Fruit fly (Drosophila melanogaster): ENCODE data around the gene fzo.

Gene fzo

DNA sequence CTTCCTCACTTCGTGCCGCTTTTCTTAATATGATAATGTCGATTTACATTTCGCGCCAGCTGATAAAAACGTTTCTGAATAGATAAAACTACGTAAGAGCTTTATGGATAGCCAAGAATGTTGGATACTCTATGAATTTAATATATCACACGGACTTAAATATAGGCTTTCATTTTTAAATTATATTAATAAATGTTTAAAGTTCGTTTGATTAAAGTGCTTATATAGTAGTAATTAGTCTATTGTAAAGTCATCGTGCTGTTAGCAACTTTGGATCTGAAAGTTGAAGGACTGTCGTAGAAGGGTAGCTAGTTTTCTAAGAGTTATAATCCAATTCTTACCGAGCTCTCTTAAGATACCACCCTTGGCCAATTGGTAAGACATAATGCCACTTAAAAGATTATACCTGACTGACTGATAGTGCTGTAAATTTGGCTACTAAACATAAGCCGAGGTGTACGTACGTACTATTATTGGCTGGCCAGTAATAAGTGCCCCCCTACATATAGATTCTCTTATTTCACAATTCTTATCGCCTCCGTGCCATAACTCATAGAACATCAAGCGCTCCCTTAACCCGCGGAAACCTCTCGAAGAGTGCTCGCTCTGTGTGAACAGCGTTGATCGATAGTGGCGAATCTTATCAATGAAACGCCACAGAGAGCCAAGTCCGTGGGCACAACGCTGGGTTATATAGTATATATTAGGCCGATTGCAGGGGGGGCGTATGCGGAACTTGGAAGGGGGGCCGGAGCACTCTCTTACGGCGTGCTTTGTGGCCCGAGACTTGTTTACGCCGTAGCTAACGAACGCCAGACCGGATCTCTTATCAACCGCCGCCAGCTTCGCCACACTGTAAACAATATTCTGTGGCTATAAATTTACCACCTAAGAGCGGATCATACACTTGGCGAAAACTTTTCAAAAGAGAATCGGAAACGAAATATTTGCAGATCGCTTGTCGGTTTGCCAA lies 6.7 kb upstream of the fzo start:
- no peak for TF ChIP-seq Clk (GFP tag; optimal IDR thresholded peaks at IDR 0.05)
- peak; percentile 99 for TF ChIP-seq cic (GFP tag; optimal IDR thresholded peaks at IDR 0.05)
- peak; percentile 12 for TF ChIP-seq CG7101 (tag; optimal IDR thresholded peaks at IDR 0.05)
- TF ChIP-seq Crg-1 (GFP tag; optimal IDR thresholded peaks at IDR 0.05): no peak
- TF ChIP-seq Hr96 (GFP tag; optimal IDR thresholded peaks at IDR 0.05): no peak
- TF ChIP-seq ovo (GFP tag; optimal IDR thresholded peaks at IDR 0.05): peak; percentile 5
- no peak for TF ChIP-seq kay (GFP tag; ENCODE audit: borderline replicate concordance)
- TF ChIP-seq CG14711 (tag; optimal IDR thresholded peaks at IDR 0.05): peak; percentile 25
- TF ChIP-seq CG12768 (GFP tag; optimal IDR thresholded peaks at IDR 0.05): peak; percentile 62
- peak; percentile 27 for TF ChIP-seq CG5204 (GFP tag; optimal IDR thresholded peaks at IDR 0.05)
- peak; percentile 33 for TF ChIP-seq toe (GFP tag; optimal IDR thresholded peaks at IDR 0.05)
- TF ChIP-seq CG7045 (GFP tag; optimal IDR thresholded peaks at IDR 0.05): peak; percentile 21
- peak; percentile 17 for TF ChIP-seq CG33017 (tag; optimal IDR thresholded peaks at IDR 0.05)
- TF ChIP-seq cnc (optimal IDR thresholded peaks at IDR 0.05): peak in 1 of 2 experiments; percentile 42
- TF ChIP-seq Mnt (GFP tag; optimal IDR thresholded peaks at IDR 0.05): peak; percentile 63

DNA sequence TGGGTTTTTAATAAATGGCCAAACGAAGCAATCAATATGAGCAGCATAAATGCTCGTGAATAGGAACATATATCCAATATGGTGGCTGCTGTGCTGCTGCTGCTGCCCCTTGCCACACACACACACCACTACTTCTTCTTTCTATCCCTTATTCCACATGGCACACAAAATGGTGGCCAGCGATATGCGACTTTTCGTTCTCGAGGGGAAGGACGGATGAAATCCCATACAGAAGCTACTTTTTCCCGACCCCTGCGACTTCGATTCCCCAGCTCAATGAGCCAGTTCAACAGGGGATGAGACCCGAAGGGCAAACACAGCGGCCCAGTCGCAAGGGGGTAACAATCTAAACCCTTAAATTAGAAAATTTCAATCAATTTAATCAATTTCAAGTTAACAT lies 3.4 kb upstream of the fzo start:
- no peak for TF ChIP-seq CG7045 (GFP tag; optimal IDR thresholded peaks at IDR 0.05)
- no peak for TF ChIP-seq CG1620 (GFP tag; optimal IDR thresholded peaks at IDR 0.05)
- no peak for TF ChIP-seq CG12768 (GFP tag; optimal IDR thresholded peaks at IDR 0.05)
- TF ChIP-seq Crg-1 (GFP tag; optimal IDR thresholded peaks at IDR 0.05): no peak
- no peak for TF ChIP-seq bab1 (GFP tag; optimal IDR thresholded peaks at IDR 0.05)
- no peak for TF ChIP-seq pad (GFP tag; optimal IDR thresholded peaks at IDR 0.05)
- TF ChIP-seq tj (GFP tag; optimal IDR thresholded peaks at IDR 0.05): no peak
- no peak for TF ChIP-seq cnc (optimal IDR thresholded peaks at IDR 0.05)
- TF ChIP-seq CG7101 (tag; optimal IDR thresholded peaks at IDR 0.05): no peak
- TF ChIP-seq Hr96 (GFP tag; optimal IDR thresholded peaks at IDR 0.05): no peak
- TF ChIP-seq Mnt (GFP tag; optimal IDR thresholded peaks at IDR 0.05): no peak

DNA sequence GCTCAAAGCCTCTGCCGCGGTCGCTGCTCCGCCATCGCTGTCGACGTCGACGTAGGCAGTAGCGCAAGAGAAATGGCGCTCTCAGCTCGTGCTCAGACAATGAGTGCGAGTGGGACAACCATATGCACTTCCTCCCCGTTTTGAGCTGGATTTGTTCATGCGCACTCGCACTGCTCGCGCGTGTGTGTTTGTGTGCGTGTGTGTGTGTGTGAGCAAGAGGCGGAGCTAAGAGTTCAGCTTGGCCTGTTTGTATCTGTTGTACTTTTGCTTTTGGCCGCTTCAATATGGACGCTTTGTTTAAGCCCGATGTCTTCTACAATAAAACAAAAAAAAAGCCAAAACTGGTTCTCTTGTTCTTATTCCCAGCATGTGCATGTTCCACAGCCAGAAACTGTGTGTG lies 2.7 kb downstream of the fzo start:
- TF ChIP-seq bab1 (GFP tag; optimal IDR thresholded peaks at IDR 0.05): peak; percentile 28
- no peak for TF ChIP-seq kay (GFP tag; ENCODE audit: borderline replicate concordance)
- TF ChIP-seq Crg-1 (GFP tag; optimal IDR thresholded peaks at IDR 0.05): no peak
- no peak for TF ChIP-seq cnc (optimal IDR thresholded peaks at IDR 0.05)
- no peak for TF ChIP-seq CG14711 (tag; optimal IDR thresholded peaks at IDR 0.05)
- TF ChIP-seq toe (GFP tag; optimal IDR thresholded peaks at IDR 0.05): no peak
- TF ChIP-seq CG11617 (GFP tag; optimal IDR thresholded peaks at IDR 0.05): no peak
- TF ChIP-seq pad (GFP tag; optimal IDR thresholded peaks at IDR 0.05): peak; percentile 23
- TF ChIP-seq cic (GFP tag; optimal IDR thresholded peaks at IDR 0.05): no peak
- no peak for TF ChIP-seq CG1620 (GFP tag; optimal IDR thresholded peaks at IDR 0.05)
- no peak for TF ChIP-seq Mnt (GFP tag; optimal IDR thresholded peaks at IDR 0.05)
- TF ChIP-seq CG12768 (GFP tag; optimal IDR thresholded peaks at IDR 0.05): no peak
- no peak for TF ChIP-seq Clk (GFP tag; optimal IDR thresholded peaks at IDR 0.05)
- TF ChIP-seq CG5204 (GFP tag; optimal IDR thresholded peaks at IDR 0.05): no peak
- TF ChIP-seq ovo (GFP tag; optimal IDR thresholded peaks at IDR 0.05): no peak

DNA sequence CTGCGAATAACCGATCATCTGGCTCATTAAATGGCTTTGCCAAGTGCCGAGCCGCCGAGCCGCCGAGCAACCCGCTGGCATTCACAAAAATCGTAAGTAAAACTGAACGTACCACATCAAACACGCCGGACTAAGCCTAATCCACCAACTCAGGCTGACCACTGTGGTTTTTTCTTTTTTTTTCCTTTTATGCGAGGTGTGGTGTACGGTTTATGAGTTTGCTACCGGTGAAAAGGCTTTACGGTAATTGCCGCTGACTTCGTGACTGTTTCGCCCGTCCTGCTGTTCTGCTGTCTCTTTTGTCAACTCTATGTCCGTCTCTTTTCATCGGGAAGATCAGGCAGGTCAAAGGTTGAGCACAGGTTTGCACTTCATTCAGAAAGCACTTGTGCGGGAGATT lies 8.1 kb downstream of the fzo start:
- TF ChIP-seq CG1620 (GFP tag; optimal IDR thresholded peaks at IDR 0.05) (no peak), cnc (optimal IDR thresholded peaks at IDR 0.05) (no peak), tj (GFP tag; optimal IDR thresholded peaks at IDR 0.05) (no peak), Hr96 (GFP tag; optimal IDR thresholded peaks at IDR 0.05) (no peak), toe (GFP tag; optimal IDR thresholded peaks at IDR 0.05) (no peak), CG7045 (GFP tag; optimal IDR thresholded peaks at IDR 0.05) (no peak), CG33017 (tag; optimal IDR thresholded peaks at IDR 0.05) (no peak), CG14711 (tag; optimal IDR thresholded peaks at IDR 0.05) (no peak), Clk (GFP tag; optimal IDR thresholded peaks at IDR 0.05) (no peak), ovo (GFP tag; optimal IDR thresholded peaks at IDR 0.05) (no peak), cic (GFP tag; optimal IDR thresholded peaks at IDR 0.05) (no peak), CG12768 (GFP tag; optimal IDR thresholded peaks at IDR 0.05) (no peak), pad (GFP tag; optimal IDR thresholded peaks at IDR 0.05) (no peak), bab1 (GFP tag; optimal IDR thresholded peaks at IDR 0.05) (no peak), kay (GFP tag; ENCODE audit: borderline replicate concordance) (no peak), Mnt (GFP tag; optimal IDR thresholded peaks at IDR 0.05) (no peak), CG5204 (GFP tag; optimal IDR thresholded peaks at IDR 0.05) (no peak)

DNA sequence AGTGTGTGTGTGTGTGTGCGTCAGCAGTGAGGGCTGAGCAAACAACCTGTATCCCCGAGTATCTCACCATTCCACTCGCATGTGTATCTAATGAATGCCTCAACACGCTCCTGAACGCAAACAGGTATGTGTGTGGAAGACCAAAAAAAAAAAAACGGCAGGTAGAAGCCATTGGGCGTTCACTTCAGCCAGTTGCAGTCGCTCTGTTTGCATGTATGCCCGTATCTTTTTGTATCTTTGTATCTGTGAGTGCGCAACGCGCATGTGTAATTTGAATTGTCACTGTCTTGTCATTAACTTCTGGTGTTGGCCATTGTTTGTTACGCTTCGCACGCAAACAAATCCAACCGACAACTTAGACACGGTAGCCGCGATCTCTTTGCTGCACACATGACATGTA lies 10.4 kb downstream of the fzo start:
- TF ChIP-seq tj (GFP tag; optimal IDR thresholded peaks at IDR 0.05): no peak
- no peak for TF ChIP-seq pad (GFP tag; optimal IDR thresholded peaks at IDR 0.05)
- no peak for TF ChIP-seq CG12768 (GFP tag; optimal IDR thresholded peaks at IDR 0.05)
- no peak for TF ChIP-seq CG1620 (GFP tag; optimal IDR thresholded peaks at IDR 0.05)
- TF ChIP-seq Clk (GFP tag; optimal IDR thresholded peaks at IDR 0.05): no peak
- TF ChIP-seq cic (GFP tag; optimal IDR thresholded peaks at IDR 0.05): no peak
- TF ChIP-seq kay (GFP tag; ENCODE audit: borderline replicate concordance): no peak
- TF ChIP-seq Crg-1 (GFP tag; optimal IDR thresholded peaks at IDR 0.05): no peak
- TF ChIP-seq CG33017 (tag; optimal IDR thresholded peaks at IDR 0.05): no peak
- TF ChIP-seq CG7045 (GFP tag; optimal IDR thresholded peaks at IDR 0.05): no peak
- no peak for TF ChIP-seq CG5204 (GFP tag; optimal IDR thresholded peaks at IDR 0.05)
- TF ChIP-seq CG7101 (tag; optimal IDR thresholded peaks at IDR 0.05): no peak
- TF ChIP-seq toe (GFP tag; optimal IDR thresholded peaks at IDR 0.05): no peak

DNA sequence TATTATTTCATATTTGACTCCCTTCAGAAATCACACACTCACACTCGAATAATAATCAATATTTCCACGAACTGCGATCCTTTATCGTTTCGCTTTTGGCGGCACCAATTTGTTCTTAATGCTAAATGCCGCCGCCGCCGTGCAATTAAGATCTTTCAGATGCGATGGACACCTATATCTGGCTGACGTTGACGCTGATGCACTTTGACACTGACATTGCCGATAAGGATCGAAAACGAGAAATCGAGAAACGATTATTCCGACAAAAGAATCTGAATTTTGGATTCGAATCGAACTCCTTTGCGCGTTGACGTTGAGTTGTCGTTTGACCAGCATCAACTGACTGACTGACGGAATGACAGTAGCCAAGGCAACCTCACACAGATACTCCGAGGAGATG lies 10.8 kb downstream of the fzo start:
- TF ChIP-seq cnc (optimal IDR thresholded peaks at IDR 0.05): no peak
- no peak for TF ChIP-seq Hr96 (GFP tag; optimal IDR thresholded peaks at IDR 0.05)
- no peak for TF ChIP-seq cic (GFP tag; optimal IDR thresholded peaks at IDR 0.05)
- TF ChIP-seq CG7045 (GFP tag; optimal IDR thresholded peaks at IDR 0.05): no peak
- TF ChIP-seq Clk (GFP tag; optimal IDR thresholded peaks at IDR 0.05): no peak
- no peak for TF ChIP-seq CG7101 (tag; optimal IDR thresholded peaks at IDR 0.05)
- no peak for TF ChIP-seq CG5204 (GFP tag; optimal IDR thresholded peaks at IDR 0.05)
- no peak for TF ChIP-seq tj (GFP tag; optimal IDR thresholded peaks at IDR 0.05)
- no peak for TF ChIP-seq Mnt (GFP tag; optimal IDR thresholded peaks at IDR 0.05)
- TF ChIP-seq bab1 (GFP tag; optimal IDR thresholded peaks at IDR 0.05): no peak
- no peak for TF ChIP-seq CG11617 (GFP tag; optimal IDR thresholded peaks at IDR 0.05)
- TF ChIP-seq kay (GFP tag; ENCODE audit: borderline replicate concordance): no peak
- no peak for TF ChIP-seq toe (GFP tag; optimal IDR thresholded peaks at IDR 0.05)
- TF ChIP-seq ovo (GFP tag; optimal IDR thresholded peaks at IDR 0.05): no peak
- TF ChIP-seq pad (GFP tag; optimal IDR thresholded peaks at IDR 0.05): no peak

Measured in whole organism, adult.